Fruit fly (Drosophila melanogaster) whole organism, adult: ENCODE results near the gene sick.
A peak's percentile ranks its signal among the peaks of the same experiment; 100 is the strongest.

Source experiments
- CG11617 ChIP-seq: fragments of 200-800 bp; sonication (Bioruptor generic); optimal IDR thresholded peaks from 2 replicates; lab custom pipeline; 2017; ENCODE audit warnings: mild to moderate bottlenecking, missing biosample characterization, missing genetic modification reagents, missing genetic modification characterization
- CG12768 ChIP-seq: fragments of 200-800 bp; sonication (Bioruptor generic); optimal IDR thresholded peaks from 2 replicates; lab custom pipeline; 2017; ENCODE audit warnings: missing biosample characterization, missing genetic modification characterization, mild to moderate bottlenecking, moderate library complexity, missing genetic modification reagents
- CG14711 ChIP-seq: fragments of 200-800 bp; sonication (Bioruptor generic); optimal IDR thresholded peaks from 2 replicates; lab custom pipeline; 2018; ENCODE audit warnings: missing biosample characterization, mild to moderate bottlenecking, missing genetic modification characterization, moderate library complexity
- CG1620 ChIP-seq: fragments of 200-800 bp; sonication (Bioruptor generic); optimal IDR thresholded peaks from 2 replicates; lab custom pipeline; 2016; ENCODE audit warnings: missing biosample characterization, missing genetic modification characterization
- CG33017 ChIP-seq: fragments of 200-800 bp; sonication (Bioruptor generic); optimal IDR thresholded peaks from 2 replicates; lab custom pipeline; 2018; ENCODE audit warnings: missing biosample characterization, mild to moderate bottlenecking, missing genetic modification characterization, moderate library complexity
- CG5204 ChIP-seq: fragments of 200-800 bp; sonication (Bioruptor generic); optimal IDR thresholded peaks from 2 replicates; lab custom pipeline; 2016; ENCODE audit warnings: missing biosample characterization, missing genetic modification characterization
- CG7045 ChIP-seq: fragments of 200-800 bp; sonication (Bioruptor generic); optimal IDR thresholded peaks from 2 replicates; lab custom pipeline; 2017; ENCODE audit warnings: missing biosample characterization, mild to moderate bottlenecking, missing genetic modification characterization
- CG7101 ChIP-seq: fragments of 200-800 bp; sonication (Bioruptor generic); optimal IDR thresholded peaks from 2 replicates; lab custom pipeline; 2018; ENCODE audit warnings: missing biosample characterization, mild to moderate bottlenecking, missing genetic modification characterization, moderate library complexity
- Clk ChIP-seq: fragments of 200-800 bp; sonication (Bioruptor generic); optimal IDR thresholded peaks from 2 replicates; lab custom pipeline; 2017; ENCODE audit warnings: missing biosample characterization, missing genetic modification characterization
- Crg-1 ChIP-seq: fragments of 200-800 bp; sonication (Bioruptor generic); optimal IDR thresholded peaks from 2 replicates; lab custom pipeline; 2016; ENCODE audit warnings: missing biosample characterization, missing genetic modification characterization
- Hr96 ChIP-seq: fragments of 200-800 bp; sonication (Bioruptor generic); optimal IDR thresholded peaks from 2 replicates; lab custom pipeline; 2016; ENCODE audit warnings: missing biosample characterization, missing genetic modification characterization
- Mnt ChIP-seq: fragments of 200-800 bp; sonication (Bioruptor generic); optimal IDR thresholded peaks from 2 replicates; lab custom pipeline; 2016; ENCODE audit warnings: missing biosample characterization, mild to moderate bottlenecking, missing genetic modification characterization
- bab1 ChIP-seq: fragments of 200-800 bp; sonication (Bioruptor generic); optimal IDR thresholded peaks from 3 replicates; lab custom pipeline; 2019; ENCODE audit warnings: missing biosample characterization, mild to moderate bottlenecking, missing genetic modification characterization, moderate library complexity
- cic ChIP-seq: fragments of 200-800 bp; sonication (Bioruptor generic); optimal IDR thresholded peaks from 2 replicates; lab custom pipeline; 2017; ENCODE audit warnings: missing biosample characterization, mild to moderate bottlenecking, missing genetic modification characterization, moderate library complexity
- cnc ChIP-seq, 2 experiments: fragments of >200 bp; optimal IDR thresholded peaks; 2 replicates each; lab custom pipeline; 2017
- kay ChIP-seq: fragments of 200-800 bp; sonication (Bioruptor generic); peaks from one replicate; lab custom pipeline; 2016; ENCODE audit warnings: missing biosample characterization, missing genetic modification characterization, borderline replicate concordance
- ovo ChIP-seq: fragments of 200-800 bp; sonication (Bioruptor generic); optimal IDR thresholded peaks from 2 replicates; lab custom pipeline; 2016; ENCODE audit warnings: missing biosample characterization, missing genetic modification characterization
- pad ChIP-seq: fragments of 200-800 bp; sonication (Bioruptor generic); optimal IDR thresholded peaks from 3 replicates; lab custom pipeline; 2017; ENCODE audit warnings: missing biosample characterization, missing genetic modification characterization, mild to moderate bottlenecking, moderate library complexity, missing genetic modification reagents
- tj ChIP-seq: fragments of 200-800 bp; sonication (Bioruptor generic); optimal IDR thresholded peaks from 3 replicates; lab custom pipeline; 2017; ENCODE audit warnings: missing biosample characterization, mild to moderate bottlenecking, missing genetic modification characterization, moderate library complexity
- toe ChIP-seq: fragments of 200-800 bp; sonication (Bioruptor generic); optimal IDR thresholded peaks from 2 replicates; lab custom pipeline; 2016; ENCODE audit warnings: missing biosample characterization, missing genetic modification characterization

sick gene

dm6 chr2L:19796111-19796451 lies at the start of gene sick:
sick (plus strand) TSS chr2L:19796365.
- TF ChIP-seq CG14711 (tag; lab: Kevin White, UChicago): no peak
- TF ChIP-seq bab1: no peak
- no peak for TF ChIP-seq CG7101 (tag; lab: Kevin White, UChicago)
- TF ChIP-seq pad: no peak

DNA sequence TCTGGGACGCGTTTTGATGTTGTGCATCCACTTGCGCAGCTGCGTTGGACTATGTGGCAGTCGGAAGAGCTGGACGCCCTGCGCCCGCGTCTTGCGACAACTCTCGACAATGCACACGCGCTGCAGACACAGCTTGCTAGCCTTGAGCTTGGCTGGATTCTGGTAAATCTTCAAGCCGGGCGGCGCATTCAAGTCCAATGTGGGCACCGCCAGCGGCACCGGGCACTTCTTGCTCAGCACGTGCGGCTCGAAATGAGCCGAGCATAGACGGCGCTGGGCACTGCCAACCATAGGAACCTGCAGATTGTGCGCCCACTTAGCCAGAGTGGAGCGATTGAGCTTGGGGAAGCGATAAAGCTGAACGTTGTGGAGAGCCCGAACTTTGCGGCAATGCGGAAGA lies 45.6 kb upstream of the sick start:
- TF ChIP-seq CG1620: no peak
- TF ChIP-seq Hr96 (GFP tag; lab: Kevin White, UChicago): no peak

DNA sequence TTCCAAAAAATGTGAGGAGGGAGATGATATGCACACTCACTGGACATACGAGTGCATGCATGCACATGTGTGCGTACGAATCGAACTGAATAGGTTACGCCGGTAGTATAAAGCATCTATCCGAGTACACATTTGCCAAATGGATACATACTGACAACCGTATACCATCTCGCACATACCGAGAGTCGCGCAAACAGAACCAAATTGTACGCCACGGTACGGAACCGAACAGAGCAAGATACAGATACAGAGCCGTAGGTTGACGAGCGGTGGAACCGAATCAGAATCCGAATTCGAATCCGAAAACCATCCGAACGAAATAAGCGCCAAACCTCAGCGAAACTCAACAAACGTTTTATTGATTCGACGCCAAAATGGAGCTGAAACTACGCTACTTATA lies 41.1 kb upstream of the sick start:
- TF ChIP-seq pad: no peak
- TF ChIP-seq CG1620: no peak
- TF ChIP-seq bab1: no peak
- no peak for TF ChIP-seq ovo (GFP tag; lab: Kevin White, UChicago)
- no peak for TF ChIP-seq CG12768 (GFP tag; lab: Kevin White, UChicago)
- TF ChIP-seq Clk (GFP tag; lab: Kevin White, UChicago): no peak
- TF ChIP-seq cnc (optimal IDR thresholded peaks at IDR 0.05; lab: Kevin White, UChicago): no peak

- TF ChIP-seq kay (GFP tag; lab: Kevin White, UChicago) (no peak), tj (GFP tag; lab: Kevin White, UChicago) (no peak), Clk (GFP tag; lab: Kevin White, UChicago) (no peak), cic (no peak), CG14711 (tag; lab: Kevin White, UChicago) (no peak), bab1 (no peak), CG7101 (tag; lab: Kevin White, UChicago) (no peak), CG12768 (GFP tag; lab: Kevin White, UChicago) (no peak), CG11617 (no peak), pad (no peak), CG5204 (GFP tag; lab: Kevin White, UChicago) (no peak), CG33017 (tag; lab: Kevin White, UChicago) (no peak), CG7045 (GFP tag; lab: Kevin White, UChicago) (no peak), Hr96 (GFP tag; lab: Kevin White, UChicago) (no peak), CG1620 (no peak), Mnt (GFP tag; lab: Kevin White, UChicago) (no peak), toe (GFP tag; lab: Kevin White, UChicago) (no peak), cnc (optimal IDR thresholded peaks at IDR 0.05; lab: Kevin White, UChicago) (no peak)
These were observed 40.1 kb upstream of the sick start for dm6 chr2L:19756040-19756439.

- TF ChIP-seq Mnt (GFP tag; lab: Kevin White, UChicago): peak; percentile 7
- no peak for TF ChIP-seq CG5204 (GFP tag; lab: Kevin White, UChicago)
- TF ChIP-seq bab1: peak; percentile 69
- TF ChIP-seq Hr96 (GFP tag; lab: Kevin White, UChicago): no peak
These were observed 39.4 kb upstream of the sick start, which contains the start of gene CG10631 for dm6 chr2L:19756716-19757115. CG10631 (minus strand) TSS chr2L:19756904.

dm6 chr2L:19758511-19759128 lies 37.5 kb upstream of the sick start, which contains the start of the genes CG10628 and Dus3:
CG10628 (minus strand) TSS chr2L:19758615.
Dus3 (plus strand) TSS chr2L:19758879.
- TF ChIP-seq bab1 (peak; percentile 82), CG33017 (tag; lab: Kevin White, UChicago) (peak; percentile 81), cnc (optimal IDR thresholded peaks at IDR 0.05; lab: Kevin White, UChicago) (no peak), tj (GFP tag; lab: Kevin White, UChicago) (peak; percentile 60), Mnt (GFP tag; lab: Kevin White, UChicago) (peak; percentile 98), CG7045 (GFP tag; lab: Kevin White, UChicago) (peak; percentile 81), CG14711 (tag; lab: Kevin White, UChicago) (peak; percentile 78), ovo (GFP tag; lab: Kevin White, UChicago) (peak; percentile 60), kay (GFP tag; lab: Kevin White, UChicago) (no peak), Crg-1 (GFP tag; lab: Kevin White, UChicago) (peak; percentile 62), Clk (GFP tag; lab: Kevin White, UChicago) (peak; percentile 72), toe (GFP tag; lab: Kevin White, UChicago) (peak; percentile 88), CG5204 (GFP tag; lab: Kevin White, UChicago) (peak; percentile 88), Hr96 (GFP tag; lab: Kevin White, UChicago) (peak; percentile 80), CG12768 (GFP tag; lab: Kevin White, UChicago) (peak; percentile 82), CG7101 (tag; lab: Kevin White, UChicago) (peak; percentile 86), cic (peak; percentile 20), CG1620 (peak; percentile 81), pad (peak; percentile 62), CG11617 (peak; percentile 85)

dm6 chr2L:19763446-19763772 lies 32.8 kb upstream of the sick start:
- TF ChIP-seq CG1620 (no peak), Mnt (GFP tag; lab: Kevin White, UChicago) (no peak), ovo (GFP tag; lab: Kevin White, UChicago) (no peak), Clk (GFP tag; lab: Kevin White, UChicago) (no peak), CG7101 (tag; lab: Kevin White, UChicago) (no peak), toe (GFP tag; lab: Kevin White, UChicago) (no peak), bab1 (no peak), Hr96 (GFP tag; lab: Kevin White, UChicago) (no peak), pad (no peak), Crg-1 (GFP tag; lab: Kevin White, UChicago) (no peak), CG14711 (tag; lab: Kevin White, UChicago) (no peak), CG7045 (GFP tag; lab: Kevin White, UChicago) (no peak), CG12768 (GFP tag; lab: Kevin White, UChicago) (no peak), kay (GFP tag; lab: Kevin White, UChicago) (no peak), CG11617 (no peak), tj (GFP tag; lab: Kevin White, UChicago) (no peak), CG33017 (tag; lab: Kevin White, UChicago) (no peak), CG5204 (GFP tag; lab: Kevin White, UChicago) (no peak), cnc (optimal IDR thresholded peaks at IDR 0.05; lab: Kevin White, UChicago) (no peak), cic (no peak)
